Worm (Caenorhabditis elegans) whole organism, late embryonic: Measurements from ENCODE around the gene F58E2.2.

ENCODE experiments used
- K02D7.2 ChIP-seq: sonication (generic microtip); optimal IDR thresholded peaks from 2 replicates; lab custom pipeline; 2017; ENCODE audit warnings: mild to moderate bottlenecking, missing genetic modification characterization, missing compliant biosample characterization
- K09A11.1 ChIP-seq: sonication (generic microtip); optimal IDR thresholded peaks from 2 replicates; lab custom pipeline; 2017; ENCODE audit warnings: antibody characterized with exemption, mild to moderate bottlenecking, missing genetic modification characterization, missing compliant biosample characterization; ENCODE audit not compliant: insufficient read depth
- T23F11.4 ChIP-seq: fragments of 200-800 bp; sonication (Bioruptor generic); optimal IDR thresholded peaks from 2 replicates; lab custom pipeline; 2018; ENCODE audit warnings: mild to moderate bottlenecking, missing genetic modification characterization, missing compliant biosample characterization
- ahr-1 ChIP-seq: sonication (generic microtip); optimal IDR thresholded peaks from 2 replicates; lab custom pipeline; 2016; ENCODE audit warnings: missing genetic modification characterization, missing compliant biosample characterization
- ama-1 ChIP-seq: fragments of 150-350 bp; optimal IDR thresholded peaks from 2 replicates; lab custom pipeline; 2014
- ceh-9 ChIP-seq: sonication (generic microtip); optimal IDR thresholded peaks from 2 replicates; lab custom pipeline; 2016; ENCODE audit warnings: mild to moderate bottlenecking, missing genetic modification characterization, inconsistent platforms, missing compliant biosample characterization
- fkh-10 ChIP-seq: fragments of 150-350 bp; optimal IDR thresholded peaks from 2 replicates; lab custom pipeline; 2014; ENCODE audit warnings: missing biosample characterization, missing genetic modification reagents, missing genetic modification characterization
- gmeb-2 ChIP-seq: sonication (generic microtip); optimal IDR thresholded peaks from 2 replicates; lab custom pipeline; 2016; ENCODE audit warnings: missing genetic modification characterization, inconsistent platforms, missing compliant biosample characterization

DNA sequence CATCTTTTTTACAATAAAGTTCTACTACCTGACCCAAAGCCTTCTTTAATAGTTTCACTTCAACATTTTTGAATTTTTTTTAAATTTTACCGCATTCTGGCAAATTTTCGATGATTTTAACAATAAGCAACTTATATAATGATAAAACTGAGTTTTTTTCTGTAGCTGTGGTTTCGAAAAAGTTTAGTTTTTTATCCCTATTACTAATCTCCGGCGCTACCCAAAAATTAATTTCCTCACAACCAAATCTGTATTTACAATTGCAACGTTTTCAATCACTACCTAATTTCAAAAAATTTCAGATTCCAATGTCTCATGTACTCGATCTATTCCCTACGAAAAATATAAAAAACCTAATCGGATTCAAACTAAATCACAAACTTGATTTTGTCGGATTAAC lies 2.7 kb upstream of the F58E2.2 start, which contains the start of gene F58E2.3:
- TF ChIP-seq fkh-10, result no peak
- no peak for TF ChIP-seq ceh-9
- no peak for TF ChIP-seq K09A11.1
- TF ChIP-seq T23F11.4 (GFP tag; lab: Kevin White, UChicago), result no peak
- no peak for TF ChIP-seq ahr-1 (tag; lab: Kevin White, UChicago)
- no peak for TF ChIP-seq gmeb-2 (tag; lab: Kevin White, UChicago)
- no peak for TF ChIP-seq ama-1 (lab: Kevin White, UChicago)
- no peak for TF ChIP-seq K02D7.2 (tag; lab: Kevin White, UChicago)
